Worm (Caenorhabditis elegans) whole organism, L1 larva: ENCODE measurements around the gene srh-222.

Source experiments
- C04F5.9 ChIP-seq: sonication (generic microtip); optimal IDR thresholded peaks from 2 replicates; lab custom pipeline; 2016; ENCODE audit warnings: missing genetic modification characterization, missing compliant biosample characterization
- C34B4.2 ChIP-seq: sonication (generic microtip); optimal IDR thresholded peaks from 2 replicates; lab custom pipeline; 2017; ENCODE audit warnings: mild to moderate bottlenecking, missing genetic modification characterization, missing compliant biosample characterization
- Y116A8C.19 ChIP-seq: sonication (generic microtip); optimal IDR thresholded peaks from 2 replicates; lab custom pipeline; 2016; ENCODE audit warnings: missing compliant biosample characterization, missing genetic modification characterization, borderline replicate concordance
- alr-1 ChIP-seq: fragments of 200-800 bp; sonication (Bioruptor generic); optimal IDR thresholded peaks from 2 replicates; lab custom pipeline; 2018; ENCODE audit warnings: borderline replicate concordance, mild to moderate bottlenecking, missing genetic modification characterization, missing compliant biosample characterization
- blmp-1 ChIP-seq: fragments of 150-350 bp; optimal IDR thresholded peaks from 2 replicates; lab custom pipeline; 2014; ENCODE audit warnings: missing biosample characterization, missing genetic modification characterization
- ceh-82 ChIP-seq, 3 experiments: fragments of 150-350 bp in 1 of 3; sonication (generic microtip) in 2 of 3; optimal IDR thresholded peaks; 2 replicates each; lab custom pipeline; 2014 to 2017; ENCODE audit warnings: missing biosample characterization in 3 of 3, missing genetic modification characterization in 3 of 3
- ceh-90 ChIP-seq: sonication (generic microtip); optimal IDR thresholded peaks from 2 replicates; lab custom pipeline; 2016; ENCODE audit warnings: missing genetic modification characterization, missing compliant biosample characterization
- ces-1 ChIP-seq: fragments of 150-350 bp; optimal IDR thresholded peaks from 2 replicates; lab custom pipeline; 2014; ENCODE audit warnings: missing biosample characterization, missing genetic modification reagents, missing genetic modification characterization
- dpl-1 ChIP-seq, 3 experiments: fragments of 150-350 bp in 2 of 3; sonication (generic microtip) in 1 of 3; optimal IDR thresholded peaks; 2 replicates each; lab custom pipeline; 2014 to 2017; ENCODE audit warnings: missing biosample characterization in 3 of 3, missing genetic modification characterization in 3 of 3, missing genetic modification reagents in 3 of 3
- dsc-1 ChIP-seq: sonication (generic microtip); optimal IDR thresholded peaks from 2 replicates; lab custom pipeline; 2016; ENCODE audit warnings: mild to moderate bottlenecking, missing genetic modification characterization, missing compliant biosample characterization
- efl-1 ChIP-seq, 4 experiments: fragments of 150-350 bp; optimal IDR thresholded peaks in 3 of 4; peaks in 1 of 4; 1 replicate in 1 of 4; 2 replicates in 3 of 4; lab custom pipeline; 2014; ENCODE audit warnings: missing biosample characterization in 2 of 4, missing genetic modification characterization in 2 of 4, missing genetic modification reagents in 2 of 4
- egl-13 ChIP-seq: sonication (generic microtip); optimal IDR thresholded peaks from 2 replicates; lab custom pipeline; 2016; ENCODE audit warnings: missing genotype, missing genetic modification reagents, missing genetic modification characterization, missing compliant biosample characterization
- egl-27 ChIP-seq, 2 experiments: fragments of 150-350 bp in 1 of 2; sonication (generic microtip); optimal IDR thresholded peaks; 3 replicates each; lab custom pipeline; 2017 to 2018; ENCODE audit warnings: missing biosample characterization in 2 of 2, missing genetic modification characterization in 2 of 2, missing genetic modification reagents in 2 of 2
- elt-2 ChIP-seq: sonication (generic microtip); optimal IDR thresholded peaks from 2 replicates; lab custom pipeline; 2016; ENCODE audit warnings: missing genetic modification characterization, mild to moderate bottlenecking, inconsistent platforms, missing compliant biosample characterization, missing genetic modification reagents
- elt-3 ChIP-seq, 6 experiments: fragments of 150-350 bp in 1 of 6; sonication (generic microtip); optimal IDR thresholded peaks; 2 replicates each; lab custom pipeline; 2017 to 2018; ENCODE audit warnings: missing biosample characterization in 6 of 6, missing genetic modification characterization in 6 of 6, inconsistent platforms in 1 of 6
- ets-5 ChIP-seq: fragments of 200-800 bp; sonication (Bioruptor generic); IDR thresholded peaks from 2 replicates; pipeline ENCODE4 v1.3.6; 2022; ENCODE audit warnings: missing genetic modification characterization, missing compliant biosample characterization
- fkh-10 ChIP-seq: sonication (generic microtip); optimal IDR thresholded peaks from 2 replicates; lab custom pipeline; 2017; ENCODE audit warnings: missing biosample characterization, missing genetic modification reagents, missing genetic modification characterization
- fkh-8 ChIP-seq: sonication (generic microtip); optimal IDR thresholded peaks from 2 replicates; lab custom pipeline; 2016; ENCODE audit warnings: mild to moderate bottlenecking, missing genetic modification characterization, missing compliant biosample characterization
- fos-1 ChIP-seq: fragments of 150-350 bp; optimal IDR thresholded peaks from 2 replicates; lab custom pipeline; 2014; ENCODE audit warnings: missing biosample characterization, missing genetic modification characterization
- grh-1 ChIP-seq: fragments of 200-800 bp; sonication (Bioruptor generic); IDR thresholded peaks from 2 replicates; pipeline ENCODE4 v1.3.6; 2022; ENCODE audit warnings: missing genetic modification reagents, missing genetic modification characterization, missing compliant biosample characterization
- isw-1 ChIP-seq: fragments of 200-800 bp; sonication (Bioruptor generic); IDR thresholded peaks from 2 replicates; pipeline ENCODE4 v1.3.6; 2022; ENCODE audit warnings: missing genetic modification characterization, missing compliant biosample characterization
- lin-14 ChIP-seq: fragments of 200-800 bp; sonication (Bioruptor generic); optimal IDR thresholded peaks from 2 replicates; lab custom pipeline; 2018; ENCODE audit warnings: mild to moderate bottlenecking, missing genetic modification characterization, moderate library complexity, missing compliant biosample characterization
- lin-35 ChIP-seq, 2 experiments: fragments of 150-350 bp; optimal IDR thresholded peaks; 2 replicates each; lab custom pipeline; 2014; ENCODE audit warnings: missing biosample characterization in 2 of 2, missing genetic modification characterization in 2 of 2, missing genetic modification reagents in 2 of 2
- mef-2 ChIP-seq: fragments of 150-350 bp; optimal IDR thresholded peaks from 2 replicates; lab custom pipeline; 2014; ENCODE audit warnings: missing biosample characterization, missing genetic modification characterization
- nhr-12 ChIP-seq: sonication (generic microtip); optimal IDR thresholded peaks from 2 replicates; lab custom pipeline; 2017; ENCODE audit warnings: missing biosample characterization, missing genetic modification characterization
- nhr-19 ChIP-seq: fragments of 200-800 bp; sonication (Bioruptor generic); conservative IDR thresholded peaks from 2 replicates; pipeline ENCODE4 v1.3.6; 2022; ENCODE audit warnings: missing genetic modification characterization, missing compliant biosample characterization
- nhr-237 ChIP-seq: fragments of 150-350 bp; optimal IDR thresholded peaks from 2 replicates; lab custom pipeline; 2014; ENCODE audit warnings: missing biosample characterization, missing genetic modification characterization
- nhr-90 ChIP-seq: sonication (generic microtip); optimal IDR thresholded peaks from 2 replicates; lab custom pipeline; 2016; ENCODE audit warnings: mild to moderate bottlenecking, missing genetic modification characterization, missing compliant biosample characterization; ENCODE audit not compliant: poor library complexity
- rnt-1 ChIP-seq: sonication (generic microtip); optimal IDR thresholded peaks from 2 replicates; lab custom pipeline; 2016; ENCODE audit warnings: mild to moderate bottlenecking, missing genetic modification characterization, moderate library complexity, missing compliant biosample characterization
- unc-130 ChIP-seq: fragments of 150-350 bp; optimal IDR thresholded peaks from 2 replicates; lab custom pipeline; 2017; ENCODE audit warnings: missing biosample characterization, missing genetic modification characterization, inconsistent platforms
- unc-98 ChIP-seq: fragments of 200-800 bp; sonication (Bioruptor generic); IDR thresholded peaks from 2 replicates; pipeline ENCODE4 v1.3.6; 2022; ENCODE audit warnings: missing genetic modification characterization, missing compliant biosample characterization
- vab-15 ChIP-seq: sonication (generic microtip); optimal IDR thresholded peaks from 2 replicates; lab custom pipeline; 2017; ENCODE audit warnings: missing genotype, mild to moderate bottlenecking, missing genetic modification characterization, missing compliant biosample characterization
- zip-4 ChIP-seq: fragments of 200-800 bp; sonication (Bioruptor generic); optimal IDR thresholded peaks from 2 replicates; lab custom pipeline; 2018; ENCODE audit warnings: mild to moderate bottlenecking, missing genetic modification characterization, moderate library complexity, missing compliant biosample characterization
- ztf-11 ChIP-seq, 2 experiments: sonication (generic microtip); optimal IDR thresholded peaks; 2 replicates each; lab custom pipeline; 2016 to 2017; ENCODE audit warnings: missing genetic modification characterization in 2 of 2, missing biosample characterization in 1 of 2, missing compliant biosample characterization in 1 of 2
- ztf-4 ChIP-seq: fragments of 150-350 bp; optimal IDR thresholded peaks from 2 replicates; lab custom pipeline; 2014; ENCODE audit warnings: missing biosample characterization, missing genetic modification characterization

srh-222 gene

ce11 chrIV:3999662-4000061 is 20.0 kb downstream of the srh-222 start:
- no peak for TF ChIP-seq elt-2

ce11 chrIV:4004221-4004620 is 24.6 kb downstream of the srh-222 start:
- TF ChIP-seq unc-98 (GFP tag; lab: Robert Waterston, UW) (no peak), unc-130 (tag; lab: Kevin White, UChicago) (no peak), lin-14 (GFP tag; lab: Kevin White, UChicago) (no peak), ztf-4 (tag; lab: Kevin White, UChicago) (no peak), vab-15 (tag; lab: Kevin White, UChicago) (no peak), alr-1 (tag; lab: Kevin White, UChicago) (no peak), nhr-12 (tag; lab: Kevin White, UChicago) (no peak), C04F5.9 (tag; lab: Kevin White, UChicago) (no peak), ztf-11 (tag; optimal IDR thresholded peaks at IDR 0.05; lab: Kevin White, UChicago) (no peak), ets-5 (GFP tag; lab: Robert Waterston, UW) (no peak), Y116A8C.19 (no peak), elt-3 (tag; optimal IDR thresholded peaks at IDR 0.05; lab: Kevin White, UChicago) (no peak), mef-2 (tag; lab: Kevin White, UChicago) (no peak), egl-13 (tag; lab: Kevin White, UChicago) (no peak), fkh-10 (no peak), dpl-1 (GFP tag; optimal IDR thresholded peaks at IDR 0.05; lab: Kevin White, UChicago) (no peak), fkh-8 (no peak), egl-27 (tag; optimal IDR thresholded peaks at IDR 0.05; lab: Kevin White, UChicago) (no peak)

ce11 chrIV:4005166-4005565 is 25.5 kb downstream of the srh-222 start:
- TF ChIP-seq mef-2 (tag; lab: Kevin White, UChicago): no peak
- peak; percentile 58 for TF ChIP-seq lin-14 (GFP tag; lab: Kevin White, UChicago)
- no peak for TF ChIP-seq ztf-11 (tag; optimal IDR thresholded peaks at IDR 0.05; lab: Kevin White, UChicago)
- peak; percentile 42 for TF ChIP-seq fkh-10

- TF ChIP-seq ces-1 (GFP tag; lab: Kevin White, UChicago): no peak
- peak; percentile 6 for TF ChIP-seq rnt-1 (tag; lab: Kevin White, UChicago)
- no peak for TF ChIP-seq fos-1
- no peak for TF ChIP-seq C34B4.2 (tag; lab: Kevin White, UChicago)
- TF ChIP-seq zip-4 (GFP tag; lab: Kevin White, UChicago): no peak
- TF ChIP-seq lin-35 (GFP tag; optimal IDR thresholded peaks at IDR 0.05; lab: Kevin White, UChicago): peak in 1 of 2 experiments; percentile 9
- TF ChIP-seq isw-1 (GFP tag; lab: Robert Waterston, UW): no peak
- no peak for TF ChIP-seq ceh-90 (tag; lab: Kevin White, UChicago)
- TF ChIP-seq blmp-1 (tag; lab: Kevin White, UChicago): no peak
- TF ChIP-seq nhr-237 (tag; lab: Kevin White, UChicago): no peak
- no peak for TF ChIP-seq nhr-19 (GFP tag; lab: Robert Waterston, UW)
- no peak for TF ChIP-seq ztf-4 (tag; lab: Kevin White, UChicago)
- TF ChIP-seq ceh-82 (tag; optimal IDR thresholded peaks at IDR 0.05; lab: Kevin White, UChicago): peak in 1 of 3 experiments; percentile 44
- no peak for TF ChIP-seq nhr-90 (tag; lab: Kevin White, UChicago)
- TF ChIP-seq lin-14 (GFP tag; lab: Kevin White, UChicago): peak; percentile 71
- TF ChIP-seq grh-1 (GFP tag; lab: Robert Waterston, UW): no peak
Measured at ce11 chrIV:4007697-4008096, 28.1 kb downstream of the srh-222 start, which contains the start of gene W02C12.2. TSS of gene W02C12.2 (minus strand) at chrIV:4007973.

ce11 chrIV:4008440-4008839 is 28.8 kb downstream of the srh-222 start:
- no peak for TF ChIP-seq efl-1 (optimal IDR thresholded peaks at IDR 0.05; lab: Kevin White, UChicago)
- peak in 1 of 2 experiments; percentile 1 for TF ChIP-seq efl-1 (GFP tag; optimal IDR thresholded peaks at IDR 0.05 in 1 of 2; lab: Kevin White, UChicago)
- no peak for TF ChIP-seq ets-5 (GFP tag; lab: Robert Waterston, UW)
- TF ChIP-seq blmp-1 (tag; lab: Kevin White, UChicago): peak; percentile 95
- TF ChIP-seq dsc-1 (tag; lab: Kevin White, UChicago): no peak
- TF ChIP-seq lin-14 (GFP tag; lab: Kevin White, UChicago): peak; percentile 34
